Fruit fly (Drosophila melanogaster): ENCODE results near the gene neo.

neo gene

DNA sequence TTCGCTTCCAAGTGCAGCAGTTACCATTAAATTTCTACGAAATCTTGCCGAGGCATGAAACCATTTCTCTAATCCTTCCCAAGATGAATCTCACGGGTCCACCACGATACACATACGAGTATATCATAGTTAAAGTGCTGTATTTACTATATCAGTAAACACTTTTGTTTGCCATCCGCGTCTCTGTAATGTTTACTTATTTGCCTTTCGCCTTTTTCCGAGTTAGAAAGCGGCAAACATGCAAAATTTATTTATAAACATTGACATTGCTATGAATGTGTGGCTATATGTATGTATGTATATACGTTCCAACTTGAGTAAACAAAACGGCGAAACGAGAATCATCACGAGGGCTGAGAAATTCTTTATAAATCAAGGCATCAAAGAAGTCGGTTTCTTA lies 12.0 kb downstream of the neo start (continued):
- TF ChIP-seq fd102C (GFP tag; optimal IDR thresholded peaks at IDR 0.05) (peak; percentile 94), CG9215 (GFP tag; IDR thresholded peaks at IDR 0.05) (no peak), ac (GFP tag; optimal IDR thresholded peaks at IDR 0.05) (peak; percentile 56), Nf-YA (GFP tag; IDR thresholded peaks at IDR 0.05) (no peak), CG17829 (tag; optimal IDR thresholded peaks at IDR 0.05) (peak; percentile 30), vnd (GFP tag; IDR thresholded peaks at IDR 0.05; ENCODE audit: partially characterized antibody) (no peak), CG3407 (GFP tag; optimal IDR thresholded peaks at IDR 0.05) (peak; percentile 17), D (optimal IDR thresholded peaks at IDR 0.05) (no peak), D (GFP tag; optimal IDR thresholded peaks at IDR 0.05) (peak; percentile 64), BEAF-32 (GFP tag; optimal IDR thresholded peaks at IDR 0.05) (no peak), CG17359 (tag; optimal IDR thresholded peaks at IDR 0.05) (no peak), Side (GFP tag; optimal IDR thresholded peaks at IDR 0.05) (peak; percentile 16), schlank (tag; optimal IDR thresholded peaks at IDR 0.05) (no peak), gcm (GFP tag; optimal IDR thresholded peaks at IDR 0.05) (peak; percentile 13), dimm (GFP tag; IDR thresholded peaks at IDR 0.05) (no peak), CG33213 (GFP tag; optimal IDR thresholded peaks at IDR 0.05) (peak; percentile 24), CG18262 (tag; optimal IDR thresholded peaks at IDR 0.05) (peak; percentile 66), CG7987 (GFP tag; optimal IDR thresholded peaks at IDR 0.05) (peak; percentile 79), btn (GFP tag; optimal IDR thresholded peaks at IDR 0.05) (no peak), CG15011 (GFP tag; optimal IDR thresholded peaks at IDR 0.05) (peak; percentile 40), Eip74EF (GFP tag; optimal IDR thresholded peaks at IDR 0.05) (peak in 1 of 2 experiments; percentile 37), croc (GFP tag; conservative IDR thresholded peaks at IDR 0.05) (no peak), Sry-β (GFP tag; optimal IDR thresholded peaks at IDR 0.05) (peak; percentile 54), ato (GFP tag; IDR thresholded peaks at IDR 0.05; ENCODE audit: partially characterized antibody) (no peak), Blimp-1 (GFP tag; optimal IDR thresholded peaks at IDR 0.05) (peak; percentile 71), Kr (GFP tag; optimal IDR thresholded peaks at IDR 0.05) (peak; percentile 88), hkb (optimal IDR thresholded peaks at IDR 0.05) (no peak), hkb (GFP tag; IDR thresholded peaks at IDR 0.05) (0 out of 2 replicates have a peak, but pooled peaks have one; percentile 16), CG10366 (GFP tag; IDR thresholded peaks at IDR 0.05) (no peak), ara (GFP tag; IDR thresholded peaks at IDR 0.05) (peak; percentile 42; the same call in 1 of the 2 replicates), CG12299 (tag; optimal IDR thresholded peaks at IDR 0.05) (peak; percentile 14), wek (GFP tag; optimal IDR thresholded peaks at IDR 0.05) (peak; percentile 45), bigmax (GFP tag; optimal IDR thresholded peaks at IDR 0.05) (peak; percentile 31), otp (GFP tag; IDR thresholded peaks at IDR 0.05) (0 out of 3 replicates have a peak, but pooled peaks have one; percentile 35), CG8281 (tag; optimal IDR thresholded peaks at IDR 0.05) (peak; percentile 29), eyg (GFP tag; optimal IDR thresholded peaks at IDR 0.05) (no peak), gce (GFP tag; IDR thresholded peaks at IDR 0.05) (no peak), kah (GFP tag; optimal IDR thresholded peaks at IDR 0.05) (peak; percentile 21), CG6175 (GFP tag; IDR thresholded peaks at IDR 0.05) (no peak), CG4424 (GFP tag; optimal IDR thresholded peaks at IDR 0.05) (peak; percentile 15), Atf6 (GFP tag; IDR thresholded peaks at IDR 0.05) (no peak), jigr1 (GFP tag; IDR thresholded peaks at IDR 0.05) (no peak), sens (GFP tag) (peak; percentile 84), zfh1 (GFP tag; IDR thresholded peaks at IDR 0.05) (peak; percentile 51; the same call in 2 of the 3 replicates), CG14710 (tag; optimal IDR thresholded peaks at IDR 0.05) (peak; percentile 82), pb (GFP tag; optimal IDR thresholded peaks at IDR 0.05) (no peak), HmgD (GFP tag; optimal IDR thresholded peaks at IDR 0.05) (no peak), D19A (tag; optimal IDR thresholded peaks at IDR 0.05) (peak; percentile 46), CG18599 (GFP tag; optimal IDR thresholded peaks at IDR 0.05) (peak; percentile 70), slou (GFP tag; optimal IDR thresholded peaks at IDR 0.05) (no peak), MTF-1 (GFP tag; optimal IDR thresholded peaks at IDR 0.05; ENCODE audit: borderline replicate concordance) (peak; percentile 85)

All from whole organism, embryonic.